Fruit fly (Drosophila melanogaster) whole organism, adult: ENCODE data around the gene Cyp4ae1.

ENCODE experiments used
- CG11617 ChIP-seq: fragments of 200-800 bp; sonication (Bioruptor generic); optimal IDR thresholded peaks from 2 replicates; lab custom pipeline; 2017; ENCODE audit warnings: mild to moderate bottlenecking, missing biosample characterization, missing genetic modification reagents, missing genetic modification characterization
- CG12768 ChIP-seq: fragments of 200-800 bp; sonication (Bioruptor generic); optimal IDR thresholded peaks from 2 replicates; lab custom pipeline; 2017; ENCODE audit warnings: missing biosample characterization, missing genetic modification characterization, mild to moderate bottlenecking, moderate library complexity, missing genetic modification reagents
- CG14711 ChIP-seq: fragments of 200-800 bp; sonication (Bioruptor generic); optimal IDR thresholded peaks from 2 replicates; lab custom pipeline; 2018; ENCODE audit warnings: missing biosample characterization, mild to moderate bottlenecking, missing genetic modification characterization, moderate library complexity
- CG1620 ChIP-seq: fragments of 200-800 bp; sonication (Bioruptor generic); optimal IDR thresholded peaks from 2 replicates; lab custom pipeline; 2016; ENCODE audit warnings: missing biosample characterization, missing genetic modification characterization
- CG33017 ChIP-seq: fragments of 200-800 bp; sonication (Bioruptor generic); optimal IDR thresholded peaks from 2 replicates; lab custom pipeline; 2018; ENCODE audit warnings: missing biosample characterization, mild to moderate bottlenecking, missing genetic modification characterization, moderate library complexity
- CG5204 ChIP-seq: fragments of 200-800 bp; sonication (Bioruptor generic); optimal IDR thresholded peaks from 2 replicates; lab custom pipeline; 2016; ENCODE audit warnings: missing biosample characterization, missing genetic modification characterization
- CG7045 ChIP-seq: fragments of 200-800 bp; sonication (Bioruptor generic); optimal IDR thresholded peaks from 2 replicates; lab custom pipeline; 2017; ENCODE audit warnings: missing biosample characterization, mild to moderate bottlenecking, missing genetic modification characterization
- CG7101 ChIP-seq: fragments of 200-800 bp; sonication (Bioruptor generic); optimal IDR thresholded peaks from 2 replicates; lab custom pipeline; 2018; ENCODE audit warnings: missing biosample characterization, mild to moderate bottlenecking, missing genetic modification characterization, moderate library complexity
- Clk ChIP-seq: fragments of 200-800 bp; sonication (Bioruptor generic); optimal IDR thresholded peaks from 2 replicates; lab custom pipeline; 2017; ENCODE audit warnings: missing biosample characterization, missing genetic modification characterization
- Crg-1 ChIP-seq: fragments of 200-800 bp; sonication (Bioruptor generic); optimal IDR thresholded peaks from 2 replicates; lab custom pipeline; 2016; ENCODE audit warnings: missing biosample characterization, missing genetic modification characterization
- Hr96 ChIP-seq: fragments of 200-800 bp; sonication (Bioruptor generic); optimal IDR thresholded peaks from 2 replicates; lab custom pipeline; 2016; ENCODE audit warnings: missing biosample characterization, missing genetic modification characterization
- Mnt ChIP-seq: fragments of 200-800 bp; sonication (Bioruptor generic); optimal IDR thresholded peaks from 2 replicates; lab custom pipeline; 2016; ENCODE audit warnings: missing biosample characterization, mild to moderate bottlenecking, missing genetic modification characterization
- bab1 ChIP-seq: fragments of 200-800 bp; sonication (Bioruptor generic); optimal IDR thresholded peaks from 3 replicates; lab custom pipeline; 2019; ENCODE audit warnings: missing biosample characterization, mild to moderate bottlenecking, missing genetic modification characterization, moderate library complexity
- cic ChIP-seq: fragments of 200-800 bp; sonication (Bioruptor generic); optimal IDR thresholded peaks from 2 replicates; lab custom pipeline; 2017; ENCODE audit warnings: missing biosample characterization, mild to moderate bottlenecking, missing genetic modification characterization, moderate library complexity
- cnc ChIP-seq, 2 experiments: fragments of >200 bp; optimal IDR thresholded peaks; 2 replicates each; lab custom pipeline; 2017
- kay ChIP-seq: fragments of 200-800 bp; sonication (Bioruptor generic); peaks from one replicate; lab custom pipeline; 2016; ENCODE audit warnings: missing biosample characterization, missing genetic modification characterization, borderline replicate concordance
- ovo ChIP-seq: fragments of 200-800 bp; sonication (Bioruptor generic); optimal IDR thresholded peaks from 2 replicates; lab custom pipeline; 2016; ENCODE audit warnings: missing biosample characterization, missing genetic modification characterization
- pad ChIP-seq: fragments of 200-800 bp; sonication (Bioruptor generic); optimal IDR thresholded peaks from 3 replicates; lab custom pipeline; 2017; ENCODE audit warnings: missing biosample characterization, missing genetic modification characterization, mild to moderate bottlenecking, moderate library complexity, missing genetic modification reagents
- tj ChIP-seq: fragments of 200-800 bp; sonication (Bioruptor generic); optimal IDR thresholded peaks from 3 replicates; lab custom pipeline; 2017; ENCODE audit warnings: missing biosample characterization, mild to moderate bottlenecking, missing genetic modification characterization, moderate library complexity
- toe ChIP-seq: fragments of 200-800 bp; sonication (Bioruptor generic); optimal IDR thresholded peaks from 2 replicates; lab custom pipeline; 2016; ENCODE audit warnings: missing biosample characterization, missing genetic modification characterization

Cyp4ae1 gene

dm6 chrX:2187520-2187919, 8.7 kb downstream of the Cyp4ae1 start, which contains the start of gene CG3457:
CG3457 (plus strand) TSS chrX:2187820.
- no peak for TF ChIP-seq cic (GFP tag; lab: Kevin White, UChicago)
- TF ChIP-seq pad (GFP tag; lab: Kevin White, UChicago), result peak; percentile 15

- TF ChIP-seq CG7101 (tag; lab: Kevin White, UChicago) (no peak), kay (no peak), cnc (optimal IDR thresholded peaks at IDR 0.05; lab: Kevin White, UChicago) (no peak), CG33017 (tag; lab: Kevin White, UChicago) (no peak), toe (GFP tag; lab: Kevin White, UChicago) (no peak), Crg-1 (GFP tag; lab: Kevin White, UChicago) (no peak), CG12768 (GFP tag; lab: Kevin White, UChicago) (no peak), CG11617 (GFP tag; lab: Kevin White, UChicago) (no peak), tj (no peak), CG7045 (GFP tag; lab: Kevin White, UChicago) (no peak), CG1620 (GFP tag; lab: Kevin White, UChicago) (no peak), Mnt (GFP tag; lab: Kevin White, UChicago) (no peak), pad (GFP tag; lab: Kevin White, UChicago) (no peak)
Observed at dm6 chrX:2188888-2189287, 10.1 kb downstream of the Cyp4ae1 start, which contains the start of gene Mct1. Mct1 (plus strand) TSS chrX:2189188.

- TF ChIP-seq CG14711, result no peak
- no peak for TF ChIP-seq cnc (optimal IDR thresholded peaks at IDR 0.05; lab: Kevin White, UChicago)
- no peak for TF ChIP-seq CG1620 (GFP tag; lab: Kevin White, UChicago)
- TF ChIP-seq toe (GFP tag; lab: Kevin White, UChicago), result no peak
- no peak for TF ChIP-seq CG7045 (GFP tag; lab: Kevin White, UChicago)
- TF ChIP-seq cic (GFP tag; lab: Kevin White, UChicago), result no peak
- TF ChIP-seq pad (GFP tag; lab: Kevin White, UChicago), result no peak
- TF ChIP-seq kay, result no peak
- TF ChIP-seq tj, result no peak
- TF ChIP-seq CG33017 (tag; lab: Kevin White, UChicago), result no peak
Observed at dm6 chrX:2191896-2192295, 13.1 kb downstream of the Cyp4ae1 start.

- no peak for TF ChIP-seq cic (GFP tag; lab: Kevin White, UChicago)
- TF ChIP-seq Hr96 (GFP tag; lab: Kevin White, UChicago), result no peak
- TF ChIP-seq Crg-1 (GFP tag; lab: Kevin White, UChicago), result no peak
- no peak for TF ChIP-seq CG14711
- TF ChIP-seq cnc (optimal IDR thresholded peaks at IDR 0.05; lab: Kevin White, UChicago), result no peak
- no peak for TF ChIP-seq CG33017 (tag; lab: Kevin White, UChicago)
- TF ChIP-seq CG7101 (tag; lab: Kevin White, UChicago), result no peak
- TF ChIP-seq Mnt (GFP tag; lab: Kevin White, UChicago), result no peak
- no peak for TF ChIP-seq pad (GFP tag; lab: Kevin White, UChicago)
- no peak for TF ChIP-seq bab1 (GFP tag; lab: Kevin White, UChicago)
- TF ChIP-seq kay, result no peak
- TF ChIP-seq CG12768 (GFP tag; lab: Kevin White, UChicago), result no peak
- TF ChIP-seq toe (GFP tag; lab: Kevin White, UChicago), result no peak
- no peak for TF ChIP-seq ovo (GFP tag; lab: Kevin White, UChicago)
- TF ChIP-seq CG5204 (GFP tag; lab: Kevin White, UChicago), result no peak
- TF ChIP-seq CG1620 (GFP tag; lab: Kevin White, UChicago), result no peak
- TF ChIP-seq tj, result no peak
Observed at dm6 chrX:2193158-2193557, 14.4 kb downstream of the Cyp4ae1 start.

- TF ChIP-seq tj, result no peak
- TF ChIP-seq CG11617 (GFP tag; lab: Kevin White, UChicago), result no peak
- TF ChIP-seq toe (GFP tag; lab: Kevin White, UChicago), result no peak
- no peak for TF ChIP-seq ovo (GFP tag; lab: Kevin White, UChicago)
- no peak for TF ChIP-seq Hr96 (GFP tag; lab: Kevin White, UChicago)
Observed at dm6 chrX:2193809-2194207, 15.0 kb downstream of the Cyp4ae1 start, which contains the start of gene CG14053. CG14053 (minus strand) TSS chrX:2193909.

dm6 chrX:2194208-2195094, 15.6 kb downstream of the Cyp4ae1 start:
- peak; percentile 13 for TF ChIP-seq CG1620 (GFP tag; lab: Kevin White, UChicago)
- TF ChIP-seq bab1 (GFP tag; lab: Kevin White, UChicago), result no peak
- TF ChIP-seq CG33017 (tag; lab: Kevin White, UChicago), result no peak
- TF ChIP-seq CG12768 (GFP tag; lab: Kevin White, UChicago), result no peak
- TF ChIP-seq Crg-1 (GFP tag; lab: Kevin White, UChicago), result no peak
- TF ChIP-seq CG5204 (GFP tag; lab: Kevin White, UChicago), result no peak
- no peak for TF ChIP-seq toe (GFP tag; lab: Kevin White, UChicago)
- TF ChIP-seq CG11617 (GFP tag; lab: Kevin White, UChicago), result no peak
- TF ChIP-seq pad (GFP tag; lab: Kevin White, UChicago), result peak; percentile 92
- no peak for TF ChIP-seq CG7045 (GFP tag; lab: Kevin White, UChicago)
- TF ChIP-seq cnc (optimal IDR thresholded peaks at IDR 0.05; lab: Kevin White, UChicago), result no peak
- TF ChIP-seq tj, result peak; percentile 46
- peak; percentile 37 for TF ChIP-seq ovo (GFP tag; lab: Kevin White, UChicago)
- TF ChIP-seq Clk (GFP tag; lab: Kevin White, UChicago), result no peak
- no peak for TF ChIP-seq CG14711
- TF ChIP-seq Hr96 (GFP tag; lab: Kevin White, UChicago), result no peak
- TF ChIP-seq Mnt (GFP tag; lab: Kevin White, UChicago), result peak; percentile 34
- peak; percentile 81 for TF ChIP-seq cic (GFP tag; lab: Kevin White, UChicago)
- no peak for TF ChIP-seq kay
- no peak for TF ChIP-seq CG7101 (tag; lab: Kevin White, UChicago)
